Worm (Caenorhabditis elegans) whole organism, L4 larva: ENCODE data around the gene Y43F8B.19.

Experiments
- F10B5.3 ChIP-seq: sonication (generic microtip); optimal IDR thresholded peaks from 2 replicates; lab custom pipeline; 2016; ENCODE audit warnings: mild to moderate bottlenecking, missing genetic modification characterization, missing compliant biosample characterization
- F26F4.8 ChIP-seq: fragments of 200-800 bp; sonication (Bioruptor generic); conservative IDR thresholded peaks from 2 replicates; pipeline ENCODE4 v1.3.6; 2022; ENCODE audit warnings: missing genetic modification characterization, missing compliant biosample characterization
- F49E8.2 ChIP-seq: sonication (generic microtip); optimal IDR thresholded peaks from 2 replicates; lab custom pipeline; 2016; ENCODE audit warnings: missing compliant biosample characterization, mild to moderate bottlenecking, missing genetic modification characterization, borderline replicate concordance
- R02D3.7 ChIP-seq: fragments of 150-350 bp; sonication (generic microtip); optimal IDR thresholded peaks from 3 replicates; lab custom pipeline; 2014; ENCODE audit warnings: missing biosample characterization, missing genetic modification characterization
- T20F7.1 ChIP-seq: fragments of 200-800 bp; sonication (Bioruptor generic); optimal IDR thresholded peaks from 2 replicates; lab custom pipeline; 2018; ENCODE audit warnings: mild to moderate bottlenecking, missing genetic modification characterization, missing compliant biosample characterization
- T26A8.4 ChIP-seq: fragments of 200-800 bp; sonication (Bioruptor generic); IDR thresholded peaks from 2 replicates; pipeline ENCODE4 v1.3.6; 2022; ENCODE audit warnings: missing genetic modification characterization, missing compliant biosample characterization
- Y105C5A.15 ChIP-seq: fragments of 200-800 bp; sonication (Bioruptor generic); IDR thresholded peaks from 2 replicates; pipeline ENCODE4 v1.3.6; 2022; ENCODE audit warnings: missing genetic modification characterization, missing compliant biosample characterization
- Y48G9A.11 ChIP-seq: fragments of 200-800 bp; sonication (Bioruptor generic); IDR thresholded peaks from 2 replicates; pipeline ENCODE4 v1.3.6; 2022; ENCODE audit warnings: missing genetic modification reagents, missing genetic modification characterization, missing compliant biosample characterization
- Y5F2A.4 ChIP-seq: fragments of 200-800 bp; sonication (Bioruptor generic); optimal IDR thresholded peaks from 2 replicates; lab custom pipeline; 2018; ENCODE audit warnings: mild to moderate bottlenecking, missing genetic modification characterization, missing compliant biosample characterization
- ZK337.2 ChIP-seq: fragments of 200-800 bp; sonication (Bioruptor generic); IDR thresholded peaks from 2 replicates; pipeline ENCODE4 v1.3.6; 2022; ENCODE audit warnings: missing genetic modification reagents, missing genetic modification characterization, missing compliant biosample characterization
- ZK546.5 ChIP-seq, 2 experiments: sonication (generic microtip); optimal IDR thresholded peaks; 2 replicates each; lab custom pipeline; 2017; ENCODE audit warnings: missing biosample characterization in 2 of 2, missing genetic modification characterization in 2 of 2
- aha-1 ChIP-seq: fragments of 150-350 bp; peaks from one replicate; lab custom pipeline; 2014; ENCODE audit warnings: missing biosample characterization, missing genetic modification characterization
- arid-1 ChIP-seq: fragments of 200-800 bp; sonication (Bioruptor generic); conservative IDR thresholded peaks from 2 replicates; pipeline ENCODE4 v1.3.6; 2022; ENCODE audit warnings: missing genetic modification reagents, missing genetic modification characterization, missing compliant biosample characterization
- ceh-20 ChIP-seq: fragments of 200-800 bp; sonication (Bioruptor generic); IDR thresholded peaks from 2 replicates; pipeline ENCODE4 v1.3.6; 2022; ENCODE audit warnings: missing genetic modification reagents, missing genetic modification characterization, missing compliant biosample characterization
- ceh-28 ChIP-seq: fragments of 150-350 bp; optimal IDR thresholded peaks from 2 replicates; lab custom pipeline; 2014; ENCODE audit warnings: missing biosample characterization, missing genetic modification reagents, missing genetic modification characterization
- ceh-44 ChIP-seq: fragments of 200-800 bp; sonication (Bioruptor generic); IDR thresholded peaks from 2 replicates; pipeline ENCODE4 v1.3.6; 2022; ENCODE audit warnings: missing genetic modification reagents, missing genetic modification characterization, missing compliant biosample characterization
- ceh-82 ChIP-seq: sonication (generic microtip); optimal IDR thresholded peaks from 2 replicates; lab custom pipeline; 2017; ENCODE audit warnings: missing biosample characterization, missing genetic modification characterization
- daf-12 ChIP-seq: fragments of 150-350 bp; optimal IDR thresholded peaks from 2 replicates; lab custom pipeline; 2014; ENCODE audit warnings: missing biosample characterization, missing genetic modification reagents, missing genetic modification characterization
- daf-16 ChIP-seq, 3 experiments: sonication (generic microtip); optimal IDR thresholded peaks; 2 replicates each; lab custom pipeline; 2016 to 2017; ENCODE audit warnings: missing genetic modification characterization in 3 of 3, missing genetic modification reagents in 3 of 3, mild to moderate bottlenecking in 2 of 3, missing compliant biosample characterization in 2 of 3, missing biosample characterization in 1 of 3, moderate library complexity in 1 of 3
- daf-19 ChIP-seq: fragments of 200-800 bp; sonication (Bioruptor generic); conservative IDR thresholded peaks from 2 replicates; pipeline ENCODE4 v1.3.6; 2022; ENCODE audit warnings: missing genetic modification characterization, missing compliant biosample characterization
- dmd-9 ChIP-seq: fragments of 200-800 bp; sonication (Bioruptor generic); IDR thresholded peaks from 2 replicates; pipeline ENCODE4 v1.3.6; 2022; ENCODE audit warnings: missing genetic modification reagents, missing genetic modification characterization, missing compliant biosample characterization
- dpl-1 ChIP-seq: fragments of 150-350 bp; optimal IDR thresholded peaks from 2 replicates; lab custom pipeline; 2014; ENCODE audit warnings: missing biosample characterization, missing genetic modification reagents, missing genetic modification characterization
- dve-1 ChIP-seq: sonication (generic microtip); optimal IDR thresholded peaks from 2 replicates; lab custom pipeline; 2017; ENCODE audit warnings: antibody characterized with exemption, mild to moderate bottlenecking, missing genetic modification characterization, missing compliant biosample characterization; ENCODE audit not compliant: insufficient read depth
- egl-43 ChIP-seq: fragments of 200-800 bp; sonication (Bioruptor generic); IDR thresholded peaks from 2 replicates; pipeline ENCODE4 v1.3.6; 2022; ENCODE audit warnings: missing genetic modification reagents, missing genetic modification characterization, missing compliant biosample characterization
- fkh-10 ChIP-seq: fragments of 150-350 bp; optimal IDR thresholded peaks from 2 replicates; lab custom pipeline; 2014; ENCODE audit warnings: missing biosample characterization, missing genetic modification reagents, missing genetic modification characterization
- fos-1 ChIP-seq: fragments of 150-350 bp; optimal IDR thresholded peaks from 2 replicates; lab custom pipeline; 2014; ENCODE audit warnings: missing biosample characterization, missing genetic modification characterization
- gei-8 ChIP-seq: fragments of 200-800 bp; sonication (Bioruptor generic); optimal IDR thresholded peaks from 2 replicates; lab custom pipeline; 2018; ENCODE audit warnings: mild to moderate bottlenecking, missing genetic modification characterization, missing compliant biosample characterization
- hlh-30 ChIP-seq: sonication (generic microtip); optimal IDR thresholded peaks from 2 replicates; lab custom pipeline; 2017; ENCODE audit warnings: antibody characterized with exemption, mild to moderate bottlenecking, missing genetic modification characterization, missing compliant biosample characterization; ENCODE audit not compliant: insufficient read depth
- hmg-1.1 ChIP-seq: fragments of 200-800 bp; sonication (Bioruptor generic); IDR thresholded peaks from 2 replicates; pipeline ENCODE4 v1.3.6; 2022; ENCODE audit warnings: missing genetic modification reagents, missing genetic modification characterization, missing compliant biosample characterization
- lim-7 ChIP-seq: fragments of 200-800 bp; sonication (Bioruptor generic); IDR thresholded peaks from 2 replicates; pipeline ENCODE4 v1.3.6; 2022; ENCODE audit warnings: missing genetic modification characterization, missing compliant biosample characterization
- lir-3 ChIP-seq: sonication (generic microtip); optimal IDR thresholded peaks from 2 replicates; lab custom pipeline; 2016; ENCODE audit warnings: mild to moderate bottlenecking, missing genetic modification characterization, missing compliant biosample characterization
- madf-5 ChIP-seq, 2 experiments: fragments of 200-800 bp; sonication (Bioruptor generic); IDR thresholded peaks; 2 replicates each; pipeline ENCODE4 v1.3.6; 2022; ENCODE audit warnings: missing compliant biosample characterization in 2 of 2, missing genetic modification characterization in 2 of 2
- mxl-2 ChIP-seq: fragments of 200-800 bp; sonication (Bioruptor generic); conservative IDR thresholded peaks from 2 replicates; pipeline ENCODE4 v1.3.6; 2022; ENCODE audit warnings: missing genetic modification reagents, missing genetic modification characterization, missing compliant biosample characterization
- nhr-102 ChIP-seq: sonication (generic microtip); optimal IDR thresholded peaks from 2 replicates; lab custom pipeline; 2016; ENCODE audit warnings: mild to moderate bottlenecking, missing genetic modification characterization, moderate library complexity, missing compliant biosample characterization
- nhr-237 ChIP-seq: sonication (generic microtip); optimal IDR thresholded peaks from 2 replicates; lab custom pipeline; 2017; ENCODE audit warnings: missing biosample characterization, missing genetic modification characterization
- nhr-25 ChIP-seq: sonication (generic microtip); optimal IDR thresholded peaks from 2 replicates; lab custom pipeline; 2017; ENCODE audit warnings: missing genetic modification characterization, mild to moderate bottlenecking, missing compliant biosample characterization, antibody characterized with exemption, moderate library complexity, borderline replicate concordance; ENCODE audit not compliant: insufficient read depth
- nhr-42 ChIP-seq: fragments of 200-800 bp; sonication (Bioruptor generic); IDR thresholded peaks from 2 replicates; pipeline ENCODE4 v1.3.6; 2022; ENCODE audit warnings: missing genetic modification characterization, missing compliant biosample characterization
- nhr-6 ChIP-seq: fragments of 150-350 bp; optimal IDR thresholded peaks from 2 replicates; lab custom pipeline; 2014; ENCODE audit warnings: missing biosample characterization, missing genetic modification characterization
- nhr-76 ChIP-seq: fragments of 150-350 bp; optimal IDR thresholded peaks from 2 replicates; lab custom pipeline; 2014; ENCODE audit warnings: missing biosample characterization, missing genetic modification characterization
- pqm-1 ChIP-seq: sonication (generic microtip); optimal IDR thresholded peaks from 2 replicates; lab custom pipeline; 2017; ENCODE audit warnings: missing biosample characterization, missing genetic modification characterization
- rbr-2 ChIP-seq: sonication (generic microtip); optimal IDR thresholded peaks from 2 replicates; lab custom pipeline; 2016; ENCODE audit warnings: missing genotype, missing genetic modification characterization, missing compliant biosample characterization
- saeg-2 ChIP-seq: fragments of 200-800 bp; sonication (Bioruptor generic); IDR thresholded peaks from 2 replicates; pipeline ENCODE4 v1.3.6; 2022; ENCODE audit warnings: missing genetic modification reagents, missing genetic modification characterization, missing compliant biosample characterization
- sdz-12 ChIP-seq: fragments of 200-800 bp; sonication (Bioruptor generic); optimal IDR thresholded peaks from 2 replicates; lab custom pipeline; 2018; ENCODE audit warnings: mild to moderate bottlenecking, missing genetic modification characterization, missing compliant biosample characterization
- snpc-1.2 ChIP-seq: fragments of 200-800 bp; sonication (Bioruptor generic); IDR thresholded peaks from 2 replicates; pipeline ENCODE4 v1.3.6; 2022; ENCODE audit warnings: missing genetic modification reagents, missing genetic modification characterization, missing compliant biosample characterization
- unc-62 ChIP-seq, 3 experiments: fragments of 150-350 bp in 1 of 3; sonication (generic microtip); optimal IDR thresholded peaks in 2 of 3; peaks in 1 of 3; 1 replicate in 1 of 3; 2 replicates in 2 of 3; lab custom pipeline; 2014 to 2017; ENCODE audit warnings: missing biosample characterization in 3 of 3, missing genetic modification characterization in 3 of 3, missing genetic modification reagents in 3 of 3, missing genotype in 1 of 3
- vab-7 ChIP-seq: fragments of 200-800 bp; sonication (Bioruptor generic); IDR thresholded peaks from 2 replicates; pipeline ENCODE4 v1.3.6; 2022; ENCODE audit warnings: missing genetic modification reagents, missing genetic modification characterization, missing compliant biosample characterization
- zag-1 ChIP-seq: fragments of 150-350 bp; optimal IDR thresholded peaks from 2 replicates; lab custom pipeline; 2014; ENCODE audit warnings: missing biosample characterization, missing genetic modification characterization
- zfp-2 ChIP-seq: sonication (generic microtip); optimal IDR thresholded peaks from 2 replicates; lab custom pipeline; 2016; ENCODE audit warnings: mild to moderate bottlenecking, missing genetic modification characterization, missing compliant biosample characterization
- zip-11 ChIP-seq: fragments of 200-800 bp; sonication (Bioruptor generic); IDR thresholded peaks from 2 replicates; pipeline ENCODE4 v1.3.6; 2022; ENCODE audit warnings: missing genetic modification characterization, missing compliant biosample characterization
- ztf-11 ChIP-seq: fragments of 150-350 bp; optimal IDR thresholded peaks from 2 replicates; lab custom pipeline; 2014; ENCODE audit warnings: missing biosample characterization, missing genetic modification characterization
- ztf-7 ChIP-seq: fragments of 150-350 bp; optimal IDR thresholded peaks from 2 replicates; lab custom pipeline; 2014; ENCODE audit warnings: missing biosample characterization, missing genetic modification characterization

Gene Y43F8B.19

DNA sequence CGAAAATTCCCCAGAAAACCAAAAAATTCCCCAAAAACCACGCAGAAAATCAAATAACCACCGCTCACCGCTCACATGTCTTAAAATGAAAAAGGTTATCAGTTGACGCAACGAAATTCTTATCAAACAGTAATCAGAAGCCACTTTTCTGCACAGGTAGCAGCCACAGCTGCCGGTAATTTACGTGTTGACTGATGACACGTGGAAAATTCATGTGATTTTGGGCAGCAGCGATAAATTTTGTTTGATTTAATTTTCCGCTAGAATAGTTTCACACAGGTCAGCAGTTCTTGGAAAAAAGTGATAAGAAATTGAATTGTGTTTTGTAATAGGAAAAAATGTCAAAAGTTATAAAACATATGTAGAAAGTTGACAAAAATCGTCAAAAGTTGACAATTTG lies 15.5 kb upstream of the Y43F8B.19 start (continued):
- TF ChIP-seq F26F4.8 (GFP tag; lab: Robert Waterston, UW) (no peak), F10B5.3 (tag; lab: Kevin White, UChicago) (no peak), ceh-28 (tag; lab: Kevin White, UChicago) (no peak), sdz-12 (GFP tag; lab: Kevin White, UChicago) (no peak), ceh-20 (GFP tag; lab: Robert Waterston, UW) (peak; percentile 97), fos-1 (tag; lab: Kevin White, UChicago) (no peak), ceh-44 (GFP tag; lab: Robert Waterston, UW) (no peak), ZK337.2 (no peak), hlh-30 (tag; lab: Kevin White, UChicago) (peak; percentile 96), arid-1 (GFP tag; lab: Robert Waterston, UW) (no peak), T20F7.1 (GFP tag; lab: Kevin White, UChicago) (peak; percentile 74), zfp-2 (no peak), fkh-10 (GFP tag; lab: Kevin White, UChicago) (no peak), dve-1 (tag; lab: Kevin White, UChicago) (peak; percentile 97), dpl-1 (GFP tag; lab: Kevin White, UChicago) (no peak), daf-16 (GFP tag; optimal IDR thresholded peaks at IDR 0.05; lab: Kevin White, UChicago) (peak in 1 of 2 experiments; percentile 59), daf-16 (tag; optimal IDR thresholded peaks at IDR 0.05; lab: Kevin White, UChicago) (peak; percentile 98), lim-7 (GFP tag; lab: Robert Waterston, UW) (no peak), ceh-82 (tag; lab: Kevin White, UChicago) (no peak), ztf-7 (tag; lab: Kevin White, UChicago) (no peak), rbr-2 (tag; lab: Kevin White, UChicago) (no peak), daf-19 (GFP tag; lab: Robert Waterston, UW) (no peak), F49E8.2 (tag; lab: Kevin White, UChicago) (no peak), Y105C5A.15 (GFP tag; lab: Robert Waterston, UW) (no peak), saeg-2 (GFP tag; lab: Robert Waterston, UW) (peak; percentile 79), aha-1 (no peak), egl-43 (no peak), madf-5 (GFP tag; IDR thresholded peaks at IDR 0.05; lab: Robert Waterston, UW) (no peak), ZK546.5 (tag; optimal IDR thresholded peaks at IDR 0.05; lab: Kevin White, UChicago) (no peak), Y5F2A.4 (GFP tag; lab: Kevin White, UChicago) (no peak), nhr-76 (tag; lab: Kevin White, UChicago) (no peak), R02D3.7 (no peak), nhr-42 (GFP tag; lab: Robert Waterston, UW) (no peak), dmd-9 (GFP tag; lab: Robert Waterston, UW) (no peak), T26A8.4 (GFP tag; lab: Robert Waterston, UW) (peak; percentile 16; the same call in 1 of the 2 replicates), hmg-1.1 (GFP tag; lab: Robert Waterston, UW) (no peak), nhr-102 (tag; lab: Kevin White, UChicago) (peak; percentile 79), nhr-25 (tag; lab: Kevin White, UChicago) (no peak), daf-12 (tag; lab: Kevin White, UChicago) (no peak), ztf-11 (tag; lab: Kevin White, UChicago) (no peak), pqm-1 (tag; lab: Kevin White, UChicago) (peak; percentile 97), vab-7 (GFP tag; lab: Robert Waterston, UW) (no peak), zip-11 (GFP tag; lab: Robert Waterston, UW) (no peak), nhr-237 (tag; lab: Kevin White, UChicago) (no peak), zag-1 (tag; lab: Kevin White, UChicago) (no peak), gei-8 (GFP tag; lab: Kevin White, UChicago) (peak; percentile 82), lir-3 (no peak), snpc-1.2 (GFP tag; lab: Robert Waterston, UW) (no peak), Y48G9A.11 (GFP tag; lab: Robert Waterston, UW) (no peak), nhr-6 (tag; lab: Kevin White, UChicago) (peak; percentile 11), unc-62 (GFP tag; optimal IDR thresholded peaks at IDR 0.05 in 1 of 2; lab: Kevin White, UChicago) (peak in 1 of 2 experiments; percentile 79), unc-62 (tag; optimal IDR thresholded peaks at IDR 0.05; lab: Kevin White, UChicago) (no peak), mxl-2 (peak; percentile 89)
